Fruit fly (Drosophila melanogaster) whole organism, prepupa: ENCODE data around the gene Vha100-4.

Experiments used
- Blimp-1 ChIP-seq: fragments of 200-800 bp; sonication (Bioruptor generic); optimal IDR thresholded peaks from 3 replicates; lab custom pipeline; 2017; ENCODE audit warnings: missing biosample characterization, missing genetic modification characterization, mild to moderate bottlenecking, moderate library complexity, missing genetic modification reagents
- CG10631 ChIP-seq: fragments of 200-800 bp; sonication (Bioruptor generic); optimal IDR thresholded peaks from 2 replicates; lab custom pipeline; 2016; ENCODE audit warnings: missing biosample characterization, missing genetic modification characterization
- CG10669 ChIP-seq: fragments of 200-800 bp; sonication (Bioruptor generic); optimal IDR thresholded peaks from 3 replicates; lab custom pipeline; 2018; ENCODE audit warnings: missing biosample characterization, mild to moderate bottlenecking, missing genetic modification characterization, moderate library complexity
- CG11294 ChIP-seq: fragments of 200-800 bp; sonication (Bioruptor generic); IDR thresholded peaks from 2 replicates; pipeline ENCODE4 v1.3.6; 2022; ENCODE audit warnings: missing biosample characterization, missing genetic modification characterization
- CG11762 ChIP-seq: fragments of 200-800 bp; sonication (Bioruptor generic); optimal IDR thresholded peaks from 3 replicates; lab custom pipeline; 2016; ENCODE audit warnings: missing biosample characterization, missing genetic modification characterization; ENCODE audit not compliant: insufficient read depth
- CG11902 ChIP-seq: fragments of 200-800 bp; sonication (Bioruptor generic); optimal IDR thresholded peaks from 3 replicates; lab custom pipeline; 2016; ENCODE audit warnings: missing biosample characterization, missing genetic modification characterization
- CG15336 ChIP-seq: fragments of 200-800 bp; sonication (Bioruptor generic); IDR thresholded peaks from 2 replicates; pipeline ENCODE4 v1.3.6; 2022; ENCODE audit warnings: missing biosample characterization, missing genetic modification characterization
- CG16779 ChIP-seq: fragments of 200-800 bp; sonication (Bioruptor generic); optimal IDR thresholded peaks from 3 replicates; lab custom pipeline; 2017; ENCODE audit warnings: missing biosample characterization, mild to moderate bottlenecking, missing genetic modification characterization
- CG3032 ChIP-seq: fragments of 200-800 bp; optimal IDR thresholded peaks from 2 replicates; lab custom pipeline; 2019; ENCODE audit warnings: missing biosample characterization, mild to moderate bottlenecking, missing genetic modification characterization, moderate library complexity
- CG32006 ChIP-seq: fragments of 200-800 bp; sonication (Bioruptor generic); optimal IDR thresholded peaks from 3 replicates; lab custom pipeline; 2017; ENCODE audit warnings: missing biosample characterization, mild to moderate bottlenecking, missing genetic modification characterization
- CG34406 ChIP-seq: fragments of 200-800 bp; sonication (Bioruptor generic); optimal IDR thresholded peaks from 3 replicates; lab custom pipeline; 2016; ENCODE audit warnings: missing biosample characterization, missing genetic modification characterization
- CG3919 ChIP-seq: fragments of 200-800 bp; sonication (Bioruptor generic); optimal IDR thresholded peaks from 3 replicates; lab custom pipeline; 2016; ENCODE audit warnings: missing biosample characterization, missing genetic modification characterization
- CG4318 ChIP-seq: fragments of 200-800 bp; sonication (Bioruptor generic); optimal IDR thresholded peaks from 3 replicates; lab custom pipeline; 2017; ENCODE audit warnings: missing biosample characterization, mild to moderate bottlenecking, missing genetic modification characterization
- CG6163 ChIP-seq: fragments of 200-800 bp; sonication (Bioruptor generic); IDR thresholded peaks from 3 replicates; pipeline ENCODE4 v1.3.6; 2022; ENCODE audit warnings: missing biosample characterization, missing genetic modification characterization
- CG6276 ChIP-seq: fragments of 200-800 bp; sonication (Bioruptor generic); optimal IDR thresholded peaks from 2 replicates; lab custom pipeline; 2017; ENCODE audit warnings: missing biosample characterization, mild to moderate bottlenecking, missing genetic modification characterization
- CG6792 ChIP-seq: fragments of 200-800 bp; sonication (Bioruptor generic); optimal IDR thresholded peaks from 3 replicates; lab custom pipeline; 2016; ENCODE audit warnings: missing biosample characterization, missing genetic modification characterization
- CG6808 ChIP-seq: fragments of 200-800 bp; sonication (Bioruptor generic); optimal IDR thresholded peaks from 3 replicates; lab custom pipeline; 2017; ENCODE audit warnings: missing biosample characterization, missing genetic modification characterization, mild to moderate bottlenecking, moderate library complexity, missing genetic modification reagents
- CG7368 ChIP-seq: fragments of 200-800 bp; sonication (Bioruptor generic); optimal IDR thresholded peaks from 3 replicates; lab custom pipeline; 2016; ENCODE audit warnings: missing biosample characterization, missing genetic modification characterization
- CG8319 ChIP-seq: fragments of 200-800 bp; sonication (Bioruptor generic); optimal IDR thresholded peaks from 3 replicates; lab custom pipeline; 2016; ENCODE audit warnings: missing biosample characterization, missing genetic modification characterization
- CG8632 ChIP-seq: fragments of 200-800 bp; sonication (Bioruptor generic); optimal IDR thresholded peaks from 3 replicates; lab custom pipeline; 2016; ENCODE audit warnings: missing biosample characterization, missing genetic modification characterization
- Eip75B ChIP-seq: fragments of 200-800 bp; sonication (Bioruptor generic); optimal IDR thresholded peaks from 3 replicates; lab custom pipeline; 2016; ENCODE audit warnings: missing biosample characterization, missing genetic modification characterization
- Eip78C ChIP-seq: fragments of 200-800 bp; sonication (Bioruptor generic); peaks from one replicate; lab custom pipeline; 2016; ENCODE audit warnings: missing biosample characterization, missing genetic modification characterization
- Ets96B ChIP-seq: fragments of 200-800 bp; optimal IDR thresholded peaks from 2 replicates; lab custom pipeline; 2019; ENCODE audit warnings: missing biosample characterization, mild to moderate bottlenecking, missing genetic modification characterization, moderate library complexity
- Gug ChIP-seq: fragments of 200-800 bp; sonication (Bioruptor generic); IDR thresholded peaks from 2 replicates; pipeline ENCODE4 v1.3.6; 2022; ENCODE audit warnings: missing biosample characterization, missing genetic modification characterization
- Hr38 ChIP-seq: sonication (Bioruptor generic); optimal IDR thresholded peaks from 2 replicates; lab custom pipeline; 2016; ENCODE audit warnings: missing biosample characterization, missing genetic modification characterization
- Hr4 ChIP-seq: fragments of 200-800 bp; sonication (Bioruptor generic); optimal IDR thresholded peaks from 3 replicates; lab custom pipeline; 2016; ENCODE audit warnings: missing biosample characterization, missing genetic modification characterization
- Met ChIP-seq: fragments of 200-800 bp; sonication (Bioruptor generic); optimal IDR thresholded peaks from 3 replicates; lab custom pipeline; 2016; ENCODE audit warnings: missing biosample characterization, missing genetic modification characterization
- OdsH ChIP-seq: fragments of 200-800 bp; sonication (Bioruptor generic); optimal IDR thresholded peaks from 3 replicates; lab custom pipeline; 2016; ENCODE audit warnings: missing biosample characterization, missing genetic modification characterization
- Smox ChIP-seq: fragments of 200-800 bp; sonication (Bioruptor generic); optimal IDR thresholded peaks from 3 replicates; lab custom pipeline; 2016; ENCODE audit warnings: missing biosample characterization, missing genetic modification characterization
- Sox102F ChIP-seq: fragments of 200-800 bp; sonication (Bioruptor generic); optimal IDR thresholded peaks from 2 replicates; lab custom pipeline; 2016; ENCODE audit warnings: missing biosample characterization, mild to moderate bottlenecking, missing genetic modification characterization
- Sox14 ChIP-seq: fragments of 200-800 bp; sonication (Bioruptor generic); optimal IDR thresholded peaks from 3 replicates; lab custom pipeline; 2016; ENCODE audit warnings: missing biosample characterization, missing genetic modification characterization
- achi ChIP-seq: fragments of 200-800 bp; sonication (Bioruptor generic); optimal IDR thresholded peaks from 3 replicates; lab custom pipeline; 2016; ENCODE audit warnings: missing biosample characterization, missing genetic modification characterization
- acj6 ChIP-seq: fragments of 200-800 bp; sonication (Bioruptor generic); optimal IDR thresholded peaks from 3 replicates; lab custom pipeline; 2016; ENCODE audit warnings: missing biosample characterization, missing genetic modification characterization
- dsx ChIP-seq: fragments of 200-800 bp; optimal IDR thresholded peaks from 3 replicates; lab custom pipeline; 2019; ENCODE audit warnings: missing biosample characterization, mild to moderate bottlenecking, missing genetic modification characterization, moderate library complexity; ENCODE audit not compliant: poor library complexity, severe bottlenecking
- eg ChIP-seq: fragments of 200-800 bp; sonication (Bioruptor generic); IDR thresholded peaks from 3 replicates; pipeline ENCODE4 v1.3.6; 2022; ENCODE audit warnings: missing biosample characterization, missing genetic modification characterization
- fd59A ChIP-seq: fragments of 200-800 bp; sonication (Bioruptor generic); optimal IDR thresholded peaks from 2 replicates; lab custom pipeline; 2017; ENCODE audit warnings: missing biosample characterization, mild to moderate bottlenecking, missing genetic modification characterization, missing genetic modification reagents
- fd85E ChIP-seq: fragments of 200-800 bp; sonication (Bioruptor generic); optimal IDR thresholded peaks from 3 replicates; lab custom pipeline; 2016; ENCODE audit warnings: missing biosample characterization, missing genetic modification characterization
- fkh ChIP-seq: fragments of 200-800 bp; sonication (Bioruptor generic); optimal IDR thresholded peaks from 3 replicates; lab custom pipeline; 2017; ENCODE audit warnings: missing biosample characterization, mild to moderate bottlenecking, missing genetic modification characterization, moderate library complexity
- pdm3 ChIP-seq: fragments of 200-800 bp; sonication (Bioruptor generic); optimal IDR thresholded peaks from 3 replicates; lab custom pipeline; 2016; ENCODE audit warnings: missing biosample characterization, missing genetic modification characterization
- salr ChIP-seq, 2 experiments: fragments of 200-800 bp; sonication (Bioruptor generic); optimal IDR thresholded peaks; 3 replicates each; lab custom pipeline; 2016 to 2018; ENCODE audit warnings: missing biosample characterization in 2 of 2, missing genetic modification characterization in 2 of 2, mild to moderate bottlenecking in 1 of 2
- spab ChIP-seq: fragments of 200-800 bp; sonication (Bioruptor generic); optimal IDR thresholded peaks from 2 replicates; lab custom pipeline; 2017; ENCODE audit warnings: missing biosample characterization, mild to moderate bottlenecking, missing genetic modification characterization, missing genetic modification reagents
- ss ChIP-seq, 2 experiments: fragments of 200-800 bp; sonication (Bioruptor generic); optimal IDR thresholded peaks; 2 replicates in 1 of 2; 3 replicates in 1 of 2; lab custom pipeline; 2017 to 2018; ENCODE audit warnings: mild to moderate bottlenecking in 2 of 2, missing biosample characterization in 2 of 2, missing genetic modification characterization in 2 of 2, moderate library complexity in 1 of 2
- svp ChIP-seq: fragments of 200-800 bp; sonication (Bioruptor generic); peaks from one replicate; lab custom pipeline; 2016; ENCODE audit warnings: missing biosample characterization, missing genetic modification characterization
- vri ChIP-seq: fragments of 200-800 bp; sonication (Bioruptor generic); optimal IDR thresholded peaks from 3 replicates; lab custom pipeline; 2016; ENCODE audit warnings: missing biosample characterization, mild to moderate bottlenecking, missing genetic modification characterization

The Vha100-4 gene

dm6 chr3R:18389790-18390189, at the start of gene Vha100-4:
Gene Vha100-4 (minus strand): TSS chr3R:18389805.
- no peak for TF ChIP-seq acj6 (GFP tag; lab: Kevin White, UChicago)
- no peak for TF ChIP-seq CG11294 (GFP tag; lab: Robert Waterston, UW)
- TF ChIP-seq Met (GFP tag; lab: Kevin White, UChicago): no peak
- no peak for TF ChIP-seq fd85E
- no peak for TF ChIP-seq CG6808 (GFP tag; lab: Kevin White, UChicago)
- TF ChIP-seq Eip78C (GFP tag; lab: Kevin White, UChicago): no peak
- no peak for TF ChIP-seq ss (GFP tag; optimal IDR thresholded peaks at IDR 0.05; lab: Kevin White, UChicago)
- TF ChIP-seq fkh (GFP tag; lab: Kevin White, UChicago): no peak
- TF ChIP-seq CG10669 (GFP tag; lab: Kevin White, UChicago): no peak
- TF ChIP-seq Sox14 (GFP tag; lab: Kevin White, UChicago): no peak

- TF ChIP-seq CG10631 (GFP tag; lab: Kevin White, UChicago): peak; percentile 10
- TF ChIP-seq salr (GFP tag; optimal IDR thresholded peaks at IDR 0.05; lab: Kevin White, UChicago): peak in 1 of 2 experiments; percentile 4
- peak; percentile 42 for TF ChIP-seq Ets96B (tag; lab: Kevin White, UChicago)
- peak; percentile 0 for TF ChIP-seq CG6276 (GFP tag; lab: Kevin White, UChicago)
- peak; percentile 17 for TF ChIP-seq spab
- no peak for TF ChIP-seq CG8319 (GFP tag; lab: Kevin White, UChicago)
- TF ChIP-seq CG3032: peak; percentile 29
- TF ChIP-seq CG16779: no peak
- TF ChIP-seq CG11762 (GFP tag; lab: Kevin White, UChicago): peak; percentile 18
- TF ChIP-seq fkh (GFP tag; lab: Kevin White, UChicago): peak; percentile 96
- TF ChIP-seq Hr4 (GFP tag; lab: Kevin White, UChicago): peak; percentile 50
- no peak for TF ChIP-seq Met (GFP tag; lab: Kevin White, UChicago)
- TF ChIP-seq Eip78C (GFP tag; lab: Kevin White, UChicago): peak; percentile 85
- peak; percentile 19 for TF ChIP-seq CG6808 (GFP tag; lab: Kevin White, UChicago)
- TF ChIP-seq CG6163 (GFP tag; lab: Robert Waterston, UW): 0 out of 3 replicates have a peak, but pooled peaks have one; percentile 34
- no peak for TF ChIP-seq Smox
- TF ChIP-seq achi: peak; percentile 36
- peak; percentile 32 for TF ChIP-seq dsx (GFP tag; lab: Kevin White, UChicago)
- no peak for TF ChIP-seq Blimp-1
- TF ChIP-seq Eip75B: peak; percentile 14
- TF ChIP-seq CG4318 (GFP tag; lab: Kevin White, UChicago): peak; percentile 8
- TF ChIP-seq Sox102F (GFP tag; lab: Kevin White, UChicago): no peak
- TF ChIP-seq CG32006 (GFP tag; lab: Kevin White, UChicago): peak; percentile 58
- TF ChIP-seq pdm3 (GFP tag; lab: Kevin White, UChicago): peak; percentile 43
- peak; percentile 15 for TF ChIP-seq OdsH (GFP tag; lab: Kevin White, UChicago)
- peak; percentile 29 for TF ChIP-seq svp (GFP tag; lab: Kevin White, UChicago)
- 0 out of 2 replicates have a peak, but pooled peaks have one; percentile 12 for TF ChIP-seq CG15336
- peak; percentile 53 for TF ChIP-seq CG10669 (GFP tag; lab: Kevin White, UChicago)
- TF ChIP-seq fd59A: no peak
- TF ChIP-seq acj6 (GFP tag; lab: Kevin White, UChicago): peak; percentile 39
- peak; percentile 26 for TF ChIP-seq Sox14 (GFP tag; lab: Kevin White, UChicago)
These were observed 49.5 kb upstream of the Vha100-4 start for dm6 chr3R:18438827-18439717.

dm6 chr3R:18438181-18438826, 48.7 kb upstream of the Vha100-4 start:
- TF ChIP-seq Hr38 (GFP tag; lab: Kevin White, UChicago): no peak
- no peak for TF ChIP-seq CG3032
- no peak for TF ChIP-seq spab
- peak; percentile 27 for TF ChIP-seq CG8632 (GFP tag; lab: Kevin White, UChicago)
- TF ChIP-seq Met (GFP tag; lab: Kevin White, UChicago): no peak
- TF ChIP-seq achi: peak; percentile 26
- TF ChIP-seq CG3919 (GFP tag; lab: Kevin White, UChicago): peak; percentile 27
- TF ChIP-seq CG11902 (GFP tag; lab: Kevin White, UChicago): no peak
- TF ChIP-seq CG7368: no peak
- TF ChIP-seq svp (GFP tag; lab: Kevin White, UChicago): peak; percentile 43
- no peak for TF ChIP-seq CG6792 (GFP tag; lab: Kevin White, UChicago)
- TF ChIP-seq dsx (GFP tag; lab: Kevin White, UChicago): no peak
- TF ChIP-seq Gug (GFP tag; lab: Robert Waterston, UW): no peak
- no peak for TF ChIP-seq CG16779
- TF ChIP-seq vri (GFP tag; lab: Kevin White, UChicago): no peak
- peak; percentile 9 for TF ChIP-seq CG34406 (GFP tag; lab: Kevin White, UChicago)
- peak; percentile 6; the same call in 1 of the 3 replicates for TF ChIP-seq eg (GFP tag; lab: Robert Waterston, UW)
- no peak for TF ChIP-seq Hr4 (GFP tag; lab: Kevin White, UChicago)
